Worm (Caenorhabditis elegans): Measurements from ENCODE around the gene flp-20.

DNA sequence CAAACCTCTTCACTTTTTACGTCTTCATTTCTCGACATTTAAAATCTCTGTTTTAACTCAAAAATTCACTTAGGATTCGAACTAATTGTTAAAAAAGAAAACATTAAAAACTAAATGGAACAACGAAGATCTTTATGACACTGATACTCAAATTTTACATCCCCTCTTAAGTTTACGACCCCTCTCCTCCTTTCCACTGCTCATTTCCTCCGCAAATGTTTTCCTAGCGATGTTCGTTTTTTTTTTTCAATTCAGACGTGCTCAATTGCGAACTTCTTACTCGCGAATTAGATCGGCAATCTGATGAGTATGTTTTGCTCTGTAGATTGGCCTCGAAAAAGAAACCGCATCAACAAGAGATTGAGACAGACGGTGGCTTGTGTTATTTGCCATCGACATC is 46.9 kb downstream of the flp-20 start:
- no peak for TF ChIP-seq hlh-17 (GFP tag; optimal IDR thresholded peaks at IDR 0.05; ENCODE audit: borderline replicate concordance)
- no peak for TF ChIP-seq ztf-11 (tag; optimal IDR thresholded peaks at IDR 0.05)
- TF ChIP-seq unc-62 (GFP tag; optimal IDR thresholded peaks at IDR 0.05): no peak
- no peak for TF ChIP-seq aly-2 (tag; optimal IDR thresholded peaks at IDR 0.05)
- no peak for TF ChIP-seq aha-1 (tag; optimal IDR thresholded peaks at IDR 0.05)
- TF ChIP-seq fkh-10 (GFP tag; optimal IDR thresholded peaks at IDR 0.05): no peak
- TF ChIP-seq nhr-84 (tag; optimal IDR thresholded peaks at IDR 0.05): no peak
- TF ChIP-seq nhr-77 (tag; optimal IDR thresholded peaks at IDR 0.05): no peak
- no peak for TF ChIP-seq nhr-11 (tag; optimal IDR thresholded peaks at IDR 0.05)
- no peak for TF ChIP-seq nhr-90 (tag; optimal IDR thresholded peaks at IDR 0.05; ENCODE audit: poor library complexity)
- TF ChIP-seq ama-1 (optimal IDR thresholded peaks at IDR 0.05): no peak
